Worm (Caenorhabditis elegans): ENCODE measurements around the gene atg-2.
A peak's percentile ranks its signal among the peaks of the same experiment; 100 is the strongest.

The atg-2 gene

DNA sequence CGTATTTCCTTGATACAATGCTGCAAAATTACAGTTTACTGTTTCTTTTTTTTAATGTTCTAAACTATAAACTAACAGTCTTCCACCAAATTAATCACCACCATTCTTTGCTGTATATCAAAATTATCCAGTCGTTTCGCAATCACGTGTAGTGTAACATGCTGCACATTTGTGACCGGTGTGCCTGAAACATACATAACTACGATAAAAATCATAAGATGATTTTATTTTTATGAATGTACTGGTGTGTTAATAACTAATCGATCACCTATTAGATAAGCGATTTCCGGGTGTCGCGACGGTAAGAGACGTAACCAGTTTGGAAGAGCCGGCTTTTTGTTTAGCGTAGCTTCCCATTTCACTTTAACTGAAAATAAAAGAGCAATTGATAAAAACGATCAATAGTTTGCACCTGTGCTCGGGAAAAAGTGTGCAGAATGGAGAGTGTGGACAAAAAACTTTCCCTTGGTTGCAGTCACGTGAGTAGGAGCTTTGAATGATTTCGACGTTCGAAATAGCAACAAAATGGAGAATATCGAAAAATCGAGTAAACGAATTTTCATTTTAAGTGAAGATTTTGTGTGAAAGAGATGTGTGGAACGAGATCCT, 17.5 kb upstream of the atg-2 start, which contains the start of gene sgca-1 (continued):
- peak in 1 of 2 experiments; percentile 1 for TF ChIP-seq mdl-1 (tag; optimal IDR thresholded peaks at IDR 0.05)
- peak; percentile 69 for TF ChIP-seq fos-1 (tag; optimal IDR thresholded peaks at IDR 0.05)
- TF ChIP-seq lsy-2 (tag; optimal IDR thresholded peaks at IDR 0.05): no peak
- peak; percentile 53 for TF ChIP-seq gmeb-1 (tag; optimal IDR thresholded peaks at IDR 0.05)
- TF ChIP-seq ztf-1 (GFP tag; conservative IDR thresholded peaks at IDR 0.05): no peak
- TF ChIP-seq crh-2 (tag; optimal IDR thresholded peaks at IDR 0.05): peak; percentile 34
- no peak for TF ChIP-seq mbf-1 (tag; optimal IDR thresholded peaks at IDR 0.05)
- no peak for TF ChIP-seq nhr-25 (tag; optimal IDR thresholded peaks at IDR 0.05)
- no peak for TF ChIP-seq ceh-82 (tag; optimal IDR thresholded peaks at IDR 0.05)
- TF ChIP-seq lin-13 (GFP tag; optimal IDR thresholded peaks at IDR 0.05): no peak
- TF ChIP-seq sem-4 (tag; optimal IDR thresholded peaks at IDR 0.05): no peak
- TF ChIP-seq nhr-12 (tag; optimal IDR thresholded peaks at IDR 0.05): no peak
- TF ChIP-seq mab-5 (tag; optimal IDR thresholded peaks at IDR 0.05): no peak
- TF ChIP-seq nhr-77 (tag; optimal IDR thresholded peaks at IDR 0.05): no peak
- TF ChIP-seq egl-27 (tag; optimal IDR thresholded peaks at IDR 0.05): no peak
- TF ChIP-seq ama-1 (optimal IDR thresholded peaks at IDR 0.05): peak; percentile 1
- TF ChIP-seq sma-3 (GFP tag; optimal IDR thresholded peaks at IDR 0.05): peak; percentile 7

DNA sequence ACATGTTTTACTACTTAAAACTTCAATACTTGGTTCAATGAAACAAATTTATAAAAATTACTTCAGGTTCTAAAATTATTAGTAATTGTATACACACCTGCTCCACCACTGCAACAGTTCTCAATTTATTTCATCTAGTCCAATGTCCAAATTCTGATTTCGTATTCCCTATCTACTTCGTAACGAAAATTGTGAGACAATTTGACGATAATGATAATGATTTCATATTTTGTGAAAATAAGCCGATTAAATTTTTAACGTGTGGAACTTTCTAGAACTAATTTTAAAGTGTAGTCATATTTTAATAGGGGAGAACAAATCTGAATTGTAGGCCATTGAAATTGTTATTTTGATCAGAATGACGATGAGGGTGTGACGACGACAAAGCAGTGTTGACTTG, 16.1 kb upstream of the atg-2 start:
- TF ChIP-seq nhr-77 (tag; optimal IDR thresholded peaks at IDR 0.05) (no peak), crh-2 (tag; optimal IDR thresholded peaks at IDR 0.05) (peak; percentile 42)

DNA sequence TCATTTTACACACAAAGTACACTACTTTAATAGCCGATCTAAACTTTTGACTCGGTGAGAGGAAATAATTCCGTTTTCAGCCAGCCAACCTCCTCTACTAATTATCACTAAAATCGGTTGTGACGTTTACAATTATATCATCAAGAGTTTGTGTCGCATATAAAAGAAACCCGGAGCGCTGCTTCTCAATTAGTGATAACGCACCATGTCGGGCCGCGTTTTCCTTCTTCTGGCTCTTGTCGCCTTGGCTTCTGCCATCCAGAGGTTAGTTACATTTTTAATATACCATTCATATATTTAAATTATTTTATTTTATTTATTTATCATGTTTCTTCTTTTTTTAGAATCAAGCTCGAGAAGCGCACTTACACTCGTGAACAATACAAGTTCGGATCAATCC, 15.6 kb upstream of the atg-2 start, which contains the start of gene asp-3:
Gene asp-3 (plus strand): TSS at position 79 of the 400 bp plus-strand sequence.
- TF ChIP-seq gmeb-1 (tag; optimal IDR thresholded peaks at IDR 0.05) (peak; percentile 14), lin-11 (tag; optimal IDR thresholded peaks at IDR 0.05) (no peak), fos-1 (tag; optimal IDR thresholded peaks at IDR 0.05) (peak; percentile 15)

DNA sequence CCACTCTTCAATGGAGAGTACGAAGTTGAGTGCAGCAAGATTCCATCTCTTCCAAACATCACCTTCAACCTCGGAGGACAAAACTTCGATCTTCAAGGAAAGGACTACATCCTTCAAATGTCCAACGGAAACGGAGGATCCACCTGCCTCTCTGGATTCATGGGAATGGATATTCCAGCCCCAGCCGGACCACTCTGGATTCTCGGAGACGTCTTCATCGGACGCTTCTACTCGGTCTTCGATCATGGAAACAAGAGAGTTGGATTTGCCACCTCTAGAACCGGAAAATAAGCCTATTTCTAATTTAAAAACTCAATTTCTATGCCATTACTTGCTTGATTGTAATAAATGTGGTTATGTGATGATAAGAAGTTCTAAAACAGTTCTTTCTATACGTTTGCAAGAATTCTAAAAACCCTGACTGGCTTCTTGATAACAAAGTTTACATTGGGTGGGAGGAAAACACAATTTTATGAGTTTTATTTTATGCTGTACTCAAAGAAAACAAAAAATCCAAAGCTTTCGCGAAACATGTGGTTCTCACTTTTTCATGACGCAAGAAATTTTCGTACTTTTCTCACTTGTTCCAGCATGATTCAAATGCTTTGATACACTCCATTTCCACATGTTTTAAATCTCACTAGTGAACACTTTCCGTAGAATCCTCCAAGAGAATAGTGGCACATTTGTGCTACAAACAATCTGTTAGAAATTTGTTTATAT, 14.1 kb upstream of the atg-2 start:
- TF ChIP-seq alr-1 (tag; optimal IDR thresholded peaks at IDR 0.05): no peak
- no peak for TF ChIP-seq blmp-1 (tag; optimal IDR thresholded peaks at IDR 0.05; ENCODE audit: insufficient read depth)
- no peak for TF ChIP-seq dmd-4 (tag; optimal IDR thresholded peaks at IDR 0.05)
- no peak for TF ChIP-seq C34F6.9 (tag; optimal IDR thresholded peaks at IDR 0.05)
- TF ChIP-seq nhr-21 (tag; optimal IDR thresholded peaks at IDR 0.05): no peak
- no peak for TF ChIP-seq ztf-11 (tag; optimal IDR thresholded peaks at IDR 0.05)
- no peak for TF ChIP-seq ztf-4 (tag; optimal IDR thresholded peaks at IDR 0.05)
- no peak for TF ChIP-seq lin-11 (tag; optimal IDR thresholded peaks at IDR 0.05)
- no peak for TF ChIP-seq unc-55 (GFP tag; optimal IDR thresholded peaks at IDR 0.05)
- no peak for TF ChIP-seq nhr-129 (tag; optimal IDR thresholded peaks at IDR 0.05)
- no peak for TF ChIP-seq skn-1 (tag; optimal IDR thresholded peaks at IDR 0.05)
- TF ChIP-seq sma-9 (GFP tag; optimal IDR thresholded peaks at IDR 0.05): peak; percentile 49
- TF ChIP-seq sma-9 (tag; optimal IDR thresholded peaks at IDR 0.05): no peak
- no peak for TF ChIP-seq ztf-1 (GFP tag; conservative IDR thresholded peaks at IDR 0.05)
- TF ChIP-seq nhr-237 (tag; optimal IDR thresholded peaks at IDR 0.05): no peak
- TF ChIP-seq mdl-1 (tag; optimal IDR thresholded peaks at IDR 0.05): no peak
- no peak for TF ChIP-seq nhr-6 (tag; optimal IDR thresholded peaks at IDR 0.05)
- no peak for TF ChIP-seq mbf-1 (tag; optimal IDR thresholded peaks at IDR 0.05)
- no peak for TF ChIP-seq snpc-4 (tag; optimal IDR thresholded peaks at IDR 0.05)
- peak; percentile 52 for TF ChIP-seq crh-2 (tag; optimal IDR thresholded peaks at IDR 0.05)
- no peak for TF ChIP-seq mab-5 (tag; optimal IDR thresholded peaks at IDR 0.05)
- no peak for TF ChIP-seq nhr-23 (tag; optimal IDR thresholded peaks at IDR 0.05)
- TF ChIP-seq nhr-10 (tag; optimal IDR thresholded peaks at IDR 0.05): no peak
- no peak for TF ChIP-seq nhr-25 (tag; optimal IDR thresholded peaks at IDR 0.05)
- TF ChIP-seq Y55F3AM.14 (GFP tag; optimal IDR thresholded peaks at IDR 0.05): no peak
- no peak for TF ChIP-seq sma-3 (GFP tag; optimal IDR thresholded peaks at IDR 0.05)
- no peak for TF ChIP-seq ama-1 (optimal IDR thresholded peaks at IDR 0.05)
- no peak for TF ChIP-seq egl-27 (tag; optimal IDR thresholded peaks at IDR 0.05)
- TF ChIP-seq fos-1 (tag; optimal IDR thresholded peaks at IDR 0.05): peak; percentile 65
- TF ChIP-seq lsy-2 (tag; optimal IDR thresholded peaks at IDR 0.05): no peak
- TF ChIP-seq aly-2 (tag; optimal IDR thresholded peaks at IDR 0.05): no peak
- TF ChIP-seq nhr-12 (tag; optimal IDR thresholded peaks at IDR 0.05): no peak
- no peak for TF ChIP-seq unc-39 (tag; optimal IDR thresholded peaks at IDR 0.05)
- TF ChIP-seq gmeb-1 (tag; optimal IDR thresholded peaks at IDR 0.05): peak; percentile 44
- TF ChIP-seq elt-3 (tag; optimal IDR thresholded peaks at IDR 0.05): no peak
- no peak for TF ChIP-seq ceh-82 (tag; optimal IDR thresholded peaks at IDR 0.05)
- no peak for TF ChIP-seq lin-39 (tag; optimal IDR thresholded peaks at IDR 0.05)
- TF ChIP-seq zag-1 (tag; optimal IDR thresholded peaks at IDR 0.05): no peak
- no peak for TF ChIP-seq nhr-11 (tag; optimal IDR thresholded peaks at IDR 0.05)
- no peak for TF ChIP-seq ZK546.5 (tag; optimal IDR thresholded peaks at IDR 0.05)
- no peak for TF ChIP-seq elt-1 (tag; optimal IDR thresholded peaks at IDR 0.05)

Data from whole organism, L2 larva.